Worm (Caenorhabditis elegans): ENCODE data around the gene cyp-33C12.
A peak's percentile ranks its signal among the peaks of the same experiment; 100 is the strongest.

cyp-33C12 gene

DNA sequence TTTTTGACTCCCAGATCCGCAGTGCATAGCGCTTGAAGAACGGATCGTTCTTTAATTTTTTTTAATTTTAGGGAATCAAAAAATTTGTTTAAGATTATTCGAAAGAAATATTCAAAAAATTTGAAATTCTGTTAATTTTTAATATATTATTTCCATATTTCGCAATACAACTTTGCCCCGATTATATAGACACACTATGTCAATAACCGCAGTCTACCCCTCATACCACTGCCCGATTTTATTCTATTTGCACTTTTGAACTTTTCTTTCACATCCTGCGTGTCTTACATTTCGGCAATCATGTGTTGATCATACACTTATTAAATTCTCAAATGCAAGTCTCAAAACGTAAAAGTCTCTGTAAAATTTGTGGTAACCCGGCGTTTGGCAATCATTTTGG lies 14.6 kb upstream of the cyp-33C12 start, which contains the start of gene nhr-56 (continued):
- TF ChIP-seq gmeb-1 (tag; optimal IDR thresholded peaks at IDR 0.05) (peak; percentile 67), ztf-1 (GFP tag; conservative IDR thresholded peaks at IDR 0.05) (no peak), snpc-4 (tag; optimal IDR thresholded peaks at IDR 0.05) (no peak)

ce11 chrV:2216927-2217326 lies 12.7 kb upstream of the cyp-33C12 start:
- no peak for TF ChIP-seq Y55F3AM.14 (GFP tag; optimal IDR thresholded peaks at IDR 0.05)
- TF ChIP-seq ztf-11 (tag; optimal IDR thresholded peaks at IDR 0.05), result no peak
- TF ChIP-seq dmd-4 (tag; optimal IDR thresholded peaks at IDR 0.05), result no peak
- TF ChIP-seq nhr-6 (tag; optimal IDR thresholded peaks at IDR 0.05), result no peak
- no peak for TF ChIP-seq sem-4 (tag; optimal IDR thresholded peaks at IDR 0.05)
- no peak for TF ChIP-seq ztf-1 (GFP tag; conservative IDR thresholded peaks at IDR 0.05)
- no peak for TF ChIP-seq zag-1 (tag; optimal IDR thresholded peaks at IDR 0.05)
- no peak for TF ChIP-seq lin-11 (tag; optimal IDR thresholded peaks at IDR 0.05)
- no peak for TF ChIP-seq mab-5 (tag; optimal IDR thresholded peaks at IDR 0.05)
- TF ChIP-seq aly-2 (tag; optimal IDR thresholded peaks at IDR 0.05), result no peak
- TF ChIP-seq lin-39 (tag; optimal IDR thresholded peaks at IDR 0.05), result no peak
- TF ChIP-seq ceh-82 (tag; optimal IDR thresholded peaks at IDR 0.05), result no peak
- TF ChIP-seq sma-9 (GFP tag; optimal IDR thresholded peaks at IDR 0.05), result no peak
- no peak for TF ChIP-seq sma-9 (tag; optimal IDR thresholded peaks at IDR 0.05)
- no peak for TF ChIP-seq nhr-12 (tag; optimal IDR thresholded peaks at IDR 0.05)
- no peak for TF ChIP-seq nhr-10 (tag; optimal IDR thresholded peaks at IDR 0.05)

- TF ChIP-seq nhr-10 (tag; optimal IDR thresholded peaks at IDR 0.05) (no peak), C34F6.9 (tag; optimal IDR thresholded peaks at IDR 0.05) (no peak), crh-2 (tag; optimal IDR thresholded peaks at IDR 0.05) (no peak), Y55F3AM.14 (GFP tag; optimal IDR thresholded peaks at IDR 0.05) (no peak), ama-1 (optimal IDR thresholded peaks at IDR 0.05) (no peak), mbf-1 (tag; optimal IDR thresholded peaks at IDR 0.05) (no peak), mab-5 (tag; optimal IDR thresholded peaks at IDR 0.05) (no peak), ceh-16 (tag; optimal IDR thresholded peaks at IDR 0.05) (no peak), unc-39 (tag; optimal IDR thresholded peaks at IDR 0.05) (no peak), unc-55 (GFP tag; optimal IDR thresholded peaks at IDR 0.05) (no peak), elt-1 (tag; optimal IDR thresholded peaks at IDR 0.05) (no peak), lin-11 (tag; optimal IDR thresholded peaks at IDR 0.05) (no peak), gmeb-1 (tag; optimal IDR thresholded peaks at IDR 0.05) (no peak), ztf-11 (tag; optimal IDR thresholded peaks at IDR 0.05) (no peak), egl-27 (tag; optimal IDR thresholded peaks at IDR 0.05) (no peak), lin-13 (GFP tag; optimal IDR thresholded peaks at IDR 0.05) (no peak), nhr-12 (tag; optimal IDR thresholded peaks at IDR 0.05) (no peak), mdl-1 (tag; optimal IDR thresholded peaks at IDR 0.05) (no peak), ztf-4 (tag; optimal IDR thresholded peaks at IDR 0.05) (no peak)
Observed at ce11 chrV:2215352-2215751, 11.2 kb upstream of the cyp-33C12 start, which contains the start of gene nstp-8. TSS of gene nstp-8 (plus strand) at chrV:2215652.

- TF ChIP-seq unc-55 (GFP tag; optimal IDR thresholded peaks at IDR 0.05) (peak; percentile 30), sma-9 (GFP tag; optimal IDR thresholded peaks at IDR 0.05) (peak; percentile 35), sma-9 (tag; optimal IDR thresholded peaks at IDR 0.05) (no peak), unc-62 (GFP tag; optimal IDR thresholded peaks at IDR 0.05) (no peak), zag-1 (tag; optimal IDR thresholded peaks at IDR 0.05) (no peak), nhr-11 (tag; optimal IDR thresholded peaks at IDR 0.05) (no peak), lsy-2 (tag; optimal IDR thresholded peaks at IDR 0.05) (peak in 1 of 2 experiments; percentile 21), gmeb-1 (tag; optimal IDR thresholded peaks at IDR 0.05) (peak; percentile 2), fos-1 (tag; optimal IDR thresholded peaks at IDR 0.05) (peak; percentile 56)
Observed at ce11 chrV:2214428-2215038, 10.3 kb upstream of the cyp-33C12 start, which contains the start of gene nhr-184. TSS of gene nhr-184 (minus strand) at chrV:2214478.

- TF ChIP-seq sma-9 (GFP tag; optimal IDR thresholded peaks at IDR 0.05) (peak; percentile 73), sma-9 (tag; optimal IDR thresholded peaks at IDR 0.05) (no peak), nhr-129 (tag; optimal IDR thresholded peaks at IDR 0.05) (peak; percentile 7), crh-2 (tag; optimal IDR thresholded peaks at IDR 0.05) (peak; percentile 38), peb-1 (tag; optimal IDR thresholded peaks at IDR 0.05) (no peak), ztf-11 (tag; optimal IDR thresholded peaks at IDR 0.05) (no peak), F13H6.1 (tag; optimal IDR thresholded peaks at IDR 0.05) (peak; percentile 3), fos-1 (tag; optimal IDR thresholded peaks at IDR 0.05) (peak; percentile 23), unc-55 (GFP tag; optimal IDR thresholded peaks at IDR 0.05) (no peak)
Observed at ce11 chrV:2211936-2212335, 7.7 kb upstream of the cyp-33C12 start, which contains the start of gene nhr-133. TSS of gene nhr-133 (minus strand) at chrV:2212118.
